Fruit fly (Drosophila melanogaster) whole organism, wandering third instar larva: ENCODE measurements around the gene CG9582.

Source experiments
- Abd-B ChIP-seq: fragments of >200 bp; optimal IDR thresholded peaks from 2 replicates; lab custom pipeline; 2017; ENCODE audit warnings: missing biosample characterization, missing genetic modification characterization
- CG32264 ChIP-seq: fragments of 200-800 bp; sonication (Bioruptor generic); optimal IDR thresholded peaks from 2 replicates; lab custom pipeline; 2016; ENCODE audit warnings: missing biosample characterization, missing genetic modification characterization
- CG9705 ChIP-seq: fragments of 200-800 bp; sonication (Bioruptor generic); optimal IDR thresholded peaks from 2 replicates; lab custom pipeline; 2018; ENCODE audit warnings: missing biosample characterization, mild to moderate bottlenecking, missing genetic modification characterization
- CrebA ChIP-seq: fragments of 200-800 bp; sonication (Bioruptor generic); optimal IDR thresholded peaks from 2 replicates; lab custom pipeline; 2016; ENCODE audit warnings: missing biosample characterization, mild to moderate bottlenecking, missing genetic modification characterization, borderline replicate concordance
- Dfd ChIP-seq: fragments of >200 bp; optimal IDR thresholded peaks from 2 replicates; lab custom pipeline; 2017; ENCODE audit warnings: missing biosample characterization, missing genetic modification characterization
- Dif ChIP-seq: fragments of 200-275, 200-300 bp; sonication (Bioruptor generic); optimal IDR thresholded peaks from 2 replicates; lab custom pipeline; 2018; ENCODE audit warnings: missing biosample characterization, missing genetic modification characterization; ENCODE audit not compliant: partially characterized antibody
- GATAd ChIP-seq: sonication (Bioruptor generic); optimal IDR thresholded peaks from 2 replicates; lab custom pipeline; 2016; ENCODE audit warnings: missing biosample characterization, missing genetic modification characterization
- HLH106 ChIP-seq: fragments of 200-800 bp; optimal IDR thresholded peaks from 3 replicates; lab custom pipeline; 2019; ENCODE audit warnings: missing biosample characterization, mild to moderate bottlenecking, missing genetic modification characterization, moderate library complexity
- Hnf4 ChIP-seq: fragments of 200-800 bp; sonication (Bioruptor generic); optimal IDR thresholded peaks from 2 replicates; lab custom pipeline; 2016; ENCODE audit warnings: missing biosample characterization, mild to moderate bottlenecking, missing genetic modification characterization
- Hr78 ChIP-seq: fragments of >200 bp; optimal IDR thresholded peaks from 2 replicates; lab custom pipeline; 2017; ENCODE audit warnings: missing biosample characterization, missing genetic modification characterization
- Hr83 ChIP-seq: fragments of 200-300 bp; sonication (Bioruptor generic); optimal IDR thresholded peaks from 2 replicates; lab custom pipeline; 2016; ENCODE audit warnings: missing biosample characterization, mild to moderate bottlenecking, missing genetic modification characterization, moderate library complexity; ENCODE audit not compliant: poor library complexity, severe bottlenecking
- Jra ChIP-seq: sonication (Bioruptor generic); optimal IDR thresholded peaks from 2 replicates; lab custom pipeline; 2016; ENCODE audit warnings: missing biosample characterization, missing genetic modification characterization
- Mio ChIP-seq: sonication (Bioruptor generic); optimal IDR thresholded peaks from 2 replicates; lab custom pipeline; 2016; ENCODE audit warnings: missing biosample characterization, missing genetic modification characterization
- Myc ChIP-seq: fragments of >200 bp; optimal IDR thresholded peaks from 2 replicates; lab custom pipeline; 2017
- N ChIP-seq: fragments of >200 bp; optimal IDR thresholded peaks from 2 replicates; lab custom pipeline; 2018; ENCODE audit warnings: missing biosample characterization, missing external identifiers, missing genetic modification characterization
- OdsH ChIP-seq: fragments of 200-800 bp; sonication (Bioruptor generic); optimal IDR thresholded peaks from 2 replicates; lab custom pipeline; 2016; ENCODE audit warnings: missing biosample characterization, mild to moderate bottlenecking, missing genetic modification characterization
- Rel ChIP-seq, 2 experiments: fragments of 200-800 bp; sonication (Bioruptor generic) in 1 of 2; optimal IDR thresholded peaks; 2 replicates in 1 of 2; 3 replicates in 1 of 2; lab custom pipeline; 2016 to 2019; ENCODE audit warnings: mild to moderate bottlenecking in 2 of 2, missing biosample characterization in 2 of 2, missing genetic modification characterization in 2 of 2, moderate library complexity in 1 of 2
- Sp1 ChIP-seq: fragments of 200-800 bp; sonication (Bioruptor generic); optimal IDR thresholded peaks from 3 replicates; lab custom pipeline; 2019; ENCODE audit warnings: missing biosample characterization, mild to moderate bottlenecking, missing genetic modification characterization, moderate library complexity
- Vsx2 ChIP-seq: fragments of 200-300, 225-300 bp; sonication (Bioruptor generic); optimal IDR thresholded peaks from 2 replicates; lab custom pipeline; 2018; ENCODE audit warnings: missing biosample characterization, missing genetic modification characterization; ENCODE audit not compliant: partially characterized antibody
- br ChIP-seq: fragments of 200-800 bp; sonication (Bioruptor generic); optimal IDR thresholded peaks from 2 replicates; lab custom pipeline; 2016; ENCODE audit warnings: missing biosample characterization, missing genetic modification characterization
- brk ChIP-seq: fragments of 200-800 bp; sonication (Bioruptor generic); optimal IDR thresholded peaks from 2 replicates; lab custom pipeline; 2016; ENCODE audit warnings: missing biosample characterization, mild to moderate bottlenecking, missing genetic modification characterization
- dl ChIP-seq, 2 experiments: fragments of 175-275, 200-275 bp in 1 of 2; fragments of 200-275 bp in 1 of 2; sonication (Bioruptor generic); optimal IDR thresholded peaks; lab custom pipeline; 2018; ENCODE audit warnings: mild to moderate bottlenecking in 2 of 2, missing biosample characterization in 2 of 2, missing genetic modification characterization in 2 of 2, moderate library complexity in 2 of 2; ENCODE audit not compliant: partially characterized antibody in 2 of 2, insufficient read depth in 1 of 2
- dmrt93B ChIP-seq: fragments of 200-800 bp; sonication (Bioruptor generic); optimal IDR thresholded peaks from 2 replicates; lab custom pipeline; 2018; ENCODE audit warnings: missing biosample characterization, mild to moderate bottlenecking, missing genetic modification characterization
- dsf ChIP-seq: sonication (Bioruptor generic); optimal IDR thresholded peaks from 2 replicates; lab custom pipeline; 2016; ENCODE audit warnings: missing biosample characterization, missing genetic modification characterization, borderline replicate concordance
- ey ChIP-seq: fragments of 200-800 bp; sonication (Bioruptor generic); optimal IDR thresholded peaks from 2 replicates; lab custom pipeline; 2016; ENCODE audit warnings: missing biosample characterization, missing genetic modification characterization
- foxo ChIP-seq, 2 experiments: fragments of 200-800 bp; sonication (Bioruptor generic); optimal IDR thresholded peaks; 2 replicates in 1 of 2; 3 replicates in 1 of 2; lab custom pipeline; 2016 to 2017; ENCODE audit warnings: missing biosample characterization in 2 of 2, missing genetic modification characterization in 2 of 2
- fru ChIP-seq: fragments of 200-800 bp; sonication (Bioruptor generic); optimal IDR thresholded peaks from 3 replicates; lab custom pipeline; 2016; ENCODE audit warnings: missing biosample characterization, mild to moderate bottlenecking, missing genetic modification characterization
- h ChIP-seq: fragments of 200-800 bp; sonication (Bioruptor generic); optimal IDR thresholded peaks from 3 replicates; lab custom pipeline; 2016; ENCODE audit warnings: missing biosample characterization, mild to moderate bottlenecking, missing genetic modification characterization
- jim ChIP-seq: fragments of 175-275, 200-325 bp; sonication (Bioruptor generic); optimal IDR thresholded peaks from 2 replicates; lab custom pipeline; 2016; ENCODE audit warnings: missing biosample characterization, mild to moderate bottlenecking, missing genetic modification characterization
- lola ChIP-seq: fragments of >200 bp; optimal IDR thresholded peaks from 2 replicates; lab custom pipeline; 2017; ENCODE audit warnings: missing biosample characterization, missing genetic modification characterization
- pan ChIP-seq: fragments of >200 bp; optimal IDR thresholded peaks from 2 replicates; lab custom pipeline; 2017
- psq ChIP-seq: fragments of 200-800 bp; sonication (Bioruptor generic); optimal IDR thresholded peaks from 3 replicates; lab custom pipeline; 2017; ENCODE audit warnings: missing biosample characterization, mild to moderate bottlenecking, missing genetic modification characterization, moderate library complexity
- rgr ChIP-seq: fragments of 200-800 bp; sonication (Bioruptor generic); optimal IDR thresholded peaks from 3 replicates; lab custom pipeline; 2016; ENCODE audit warnings: missing biosample characterization, mild to moderate bottlenecking, missing genetic modification characterization
- sage ChIP-seq: fragments of 200-800 bp; sonication (Bioruptor generic); optimal IDR thresholded peaks from 2 replicates; lab custom pipeline; 2016; ENCODE audit warnings: missing biosample characterization, mild to moderate bottlenecking, missing genetic modification characterization
- sv ChIP-seq: fragments of 200-800 bp; sonication (Bioruptor generic); optimal IDR thresholded peaks from 3 replicates; lab custom pipeline; 2016; ENCODE audit warnings: missing biosample characterization, missing genetic modification characterization
- tai ChIP-seq: sonication (Bioruptor generic); optimal IDR thresholded peaks from 2 replicates; lab custom pipeline; 2016; ENCODE audit warnings: missing biosample characterization, missing genetic modification characterization
- usp ChIP-seq: fragments of >200 bp; optimal IDR thresholded peaks from 2 replicates; lab custom pipeline; 2017; ENCODE audit warnings: missing biosample characterization, missing genetic modification characterization
- woc ChIP-seq: sonication (Bioruptor generic); optimal IDR thresholded peaks from 2 replicates; lab custom pipeline; 2016; ENCODE audit warnings: missing biosample characterization, mild to moderate bottlenecking, missing genetic modification characterization

Gene CG9582

dm6 chr2L:8987251-8987937 is 44.2 kb downstream of the CG9582 start:
- TF ChIP-seq pan (lab: Kevin White, UChicago) (no peak), rgr (GFP tag; lab: Kevin White, UChicago) (no peak), Mio (no peak), Hnf4 (no peak), CrebA (GFP tag; lab: Kevin White, UChicago) (no peak), GATAd (GFP tag; lab: Kevin White, UChicago) (no peak)

- TF ChIP-seq Sp1 (GFP tag; lab: Kevin White, UChicago) = peak; percentile 97
- TF ChIP-seq dmrt93B (GFP tag; lab: Kevin White, UChicago) = peak; percentile 90
- TF ChIP-seq Myc (lab: Kevin White, UChicago) = no peak
- peak; percentile 95 for TF ChIP-seq sage (GFP tag; lab: Kevin White, UChicago)
- peak; percentile 81 for TF ChIP-seq Rel (GFP tag; optimal IDR thresholded peaks at IDR 0.05; lab: Kevin White, UChicago)
- TF ChIP-seq Rel (tag; optimal IDR thresholded peaks at IDR 0.05; lab: Kevin White, UChicago) = peak; percentile 80
- peak; percentile 95 for TF ChIP-seq psq (GFP tag; lab: Kevin White, UChicago)
- TF ChIP-seq CrebA (GFP tag; lab: Kevin White, UChicago) = peak; percentile 34
- peak; percentile 92 for TF ChIP-seq CG9705 (GFP tag; lab: Kevin White, UChicago)
- peak in 1 of 2 experiments; percentile 97 for TF ChIP-seq foxo (GFP tag; optimal IDR thresholded peaks at IDR 0.05; lab: Kevin White, UChicago)
- TF ChIP-seq brk (GFP tag; lab: Kevin White, UChicago) = peak; percentile 95
- no peak for TF ChIP-seq Hr83 (GFP tag; lab: Kevin White, UChicago)
- peak; percentile 76 for TF ChIP-seq Mio
- no peak for TF ChIP-seq pan (lab: Kevin White, UChicago)
- peak; percentile 89 for TF ChIP-seq CG32264 (GFP tag; lab: Kevin White, UChicago)
- peak; percentile 88 for TF ChIP-seq tai (GFP tag; lab: Kevin White, UChicago)
- TF ChIP-seq lola (GFP tag; lab: Kevin White, UChicago) = no peak
- TF ChIP-seq rgr (GFP tag; lab: Kevin White, UChicago) = peak; percentile 98
- TF ChIP-seq Vsx2 (GFP tag; lab: Kevin White, UChicago) = no peak
- TF ChIP-seq br = peak; percentile 96
- no peak for TF ChIP-seq N (GFP tag; lab: Kevin White, UChicago)
- no peak for TF ChIP-seq jim (GFP tag; lab: Kevin White, UChicago)
- TF ChIP-seq OdsH = peak; percentile 98
- TF ChIP-seq fru = peak; percentile 93
- TF ChIP-seq GATAd (GFP tag; lab: Kevin White, UChicago) = peak; percentile 72
- no peak for TF ChIP-seq Abd-B (GFP tag; lab: Kevin White, UChicago)
- peak; percentile 31 for TF ChIP-seq Dif (GFP tag; lab: Kevin White, UChicago)
- no peak for TF ChIP-seq Hr78 (GFP tag; lab: Kevin White, UChicago)
- TF ChIP-seq woc (GFP tag; lab: Kevin White, UChicago) = peak; percentile 96
- no peak for TF ChIP-seq usp (GFP tag; lab: Kevin White, UChicago)
- peak; percentile 98 for TF ChIP-seq HLH106 (tag; lab: Kevin White, UChicago)
- peak; percentile 92 for TF ChIP-seq sv (GFP tag; lab: Kevin White, UChicago)
- peak; percentile 27 for TF ChIP-seq Dfd (GFP tag; lab: Kevin White, UChicago)
- TF ChIP-seq dl (GFP tag; optimal IDR thresholded peaks at IDR 0.05; lab: Kevin White, UChicago; ENCODE audit: insufficient read depth in 1 of 2, partially characterized antibody in 2 of 2) = no peak
- peak; percentile 95 for TF ChIP-seq ey (GFP tag; lab: Kevin White, UChicago)
- peak; percentile 97 for TF ChIP-seq Hnf4
- peak; percentile 86 for TF ChIP-seq dsf (GFP tag; lab: Kevin White, UChicago)
- TF ChIP-seq Jra = peak; percentile 96
- TF ChIP-seq h (GFP tag; lab: Kevin White, UChicago) = peak; percentile 99
- TF ChIP-seq, all 38 proteins: peak for 27
These were observed 46.9 kb downstream of the CG9582 start, which contains the start of gene CG13101 for dm6 chr2L:8984614-8985318. Gene CG13101 (minus strand): TSS chr2L:8984872.
